Worm (Caenorhabditis elegans) whole organism, late embryonic: Measurements from ENCODE around the gene R02F11.1.

Experiments used
- C08G9.2 ChIP-seq: sonication (generic microtip); optimal IDR thresholded peaks from 2 replicates; lab custom pipeline; 2016; ENCODE audit warnings: mild to moderate bottlenecking, missing genetic modification characterization, moderate library complexity, missing compliant biosample characterization
- C38D4.7 ChIP-seq: fragments of 200-800 bp; sonication (Bioruptor generic); optimal IDR thresholded peaks from 2 replicates; lab custom pipeline; 2018; ENCODE audit warnings: mild to moderate bottlenecking, missing genetic modification characterization, moderate library complexity, missing compliant biosample characterization
- F13H6.1 ChIP-seq: sonication (generic microtip); optimal IDR thresholded peaks from 2 replicates; lab custom pipeline; 2016; ENCODE audit warnings: missing genetic modification characterization, missing compliant biosample characterization
- K02D7.2 ChIP-seq: sonication (generic microtip); optimal IDR thresholded peaks from 2 replicates; lab custom pipeline; 2017; ENCODE audit warnings: mild to moderate bottlenecking, missing genetic modification characterization, missing compliant biosample characterization
- K09A11.1 ChIP-seq: sonication (generic microtip); optimal IDR thresholded peaks from 2 replicates; lab custom pipeline; 2017; ENCODE audit warnings: antibody characterized with exemption, mild to moderate bottlenecking, missing genetic modification characterization, missing compliant biosample characterization; ENCODE audit not compliant: insufficient read depth
- T23F11.4 ChIP-seq: fragments of 200-800 bp; sonication (Bioruptor generic); optimal IDR thresholded peaks from 2 replicates; lab custom pipeline; 2018; ENCODE audit warnings: mild to moderate bottlenecking, missing genetic modification characterization, missing compliant biosample characterization
- Y22D7AL.16 ChIP-seq: sonication (generic microtip); optimal IDR thresholded peaks from 2 replicates; lab custom pipeline; 2016; ENCODE audit warnings: missing genetic modification characterization, missing compliant biosample characterization
- ahr-1 ChIP-seq: sonication (generic microtip); optimal IDR thresholded peaks from 2 replicates; lab custom pipeline; 2016; ENCODE audit warnings: missing genetic modification characterization, missing compliant biosample characterization
- ama-1 ChIP-seq: fragments of 150-350 bp; optimal IDR thresholded peaks from 2 replicates; lab custom pipeline; 2014
- ceh-14 ChIP-seq: sonication (generic microtip); optimal IDR thresholded peaks from 2 replicates; lab custom pipeline; 2016; ENCODE audit warnings: missing genotype, missing genetic modification characterization, missing compliant biosample characterization
- ceh-19 ChIP-seq: fragments of 200-800 bp; sonication (Bioruptor generic); optimal IDR thresholded peaks from 2 replicates; lab custom pipeline; 2018; ENCODE audit warnings: mild to moderate bottlenecking, missing genetic modification characterization, missing compliant biosample characterization
- ceh-2 ChIP-seq: sonication (generic microtip); optimal IDR thresholded peaks from 2 replicates; lab custom pipeline; 2016; ENCODE audit warnings: missing genotype, missing genetic modification characterization, missing compliant biosample characterization
- ceh-22 ChIP-seq: sonication (generic microtip); optimal IDR thresholded peaks from 2 replicates; lab custom pipeline; 2017; ENCODE audit warnings: missing biosample characterization, missing genetic modification characterization
- ceh-30 ChIP-seq: fragments of 150-350 bp; optimal IDR thresholded peaks from 2 replicates; lab custom pipeline; 2014; ENCODE audit warnings: missing biosample characterization, missing genetic modification characterization
- ceh-31 ChIP-seq: sonication (generic microtip); optimal IDR thresholded peaks from 2 replicates; lab custom pipeline; 2016; ENCODE audit warnings: missing genetic modification characterization, missing compliant biosample characterization
- ceh-34 ChIP-seq: sonication (generic microtip); optimal IDR thresholded peaks from 2 replicates; lab custom pipeline; 2016; ENCODE audit warnings: mild to moderate bottlenecking, missing genetic modification characterization, missing compliant biosample characterization
- ceh-45 ChIP-seq: fragments of 200-800 bp; sonication (Bioruptor generic); IDR thresholded peaks from 2 replicates; pipeline ENCODE4 v1.3.6; 2022; ENCODE audit warnings: missing genetic modification reagents, missing genetic modification characterization, missing compliant biosample characterization
- ceh-48 ChIP-seq: sonication (generic microtip); optimal IDR thresholded peaks from 2 replicates; lab custom pipeline; 2016; ENCODE audit warnings: missing genetic modification characterization, inconsistent platforms, missing compliant biosample characterization
- ceh-6 ChIP-seq: fragments of 200-800 bp; sonication (Bioruptor generic); optimal IDR thresholded peaks from 2 replicates; lab custom pipeline; 2018; ENCODE audit warnings: mild to moderate bottlenecking, missing genetic modification characterization, missing compliant biosample characterization
- dmd-4 ChIP-seq: sonication (generic microtip); optimal IDR thresholded peaks from 2 replicates; lab custom pipeline; 2016; ENCODE audit warnings: borderline replicate concordance, missing genetic modification characterization, missing compliant biosample characterization
- elt-4 ChIP-seq: sonication (generic microtip); optimal IDR thresholded peaks from 2 replicates; lab custom pipeline; 2016; ENCODE audit warnings: missing genetic modification characterization, missing compliant biosample characterization
- ets-4 ChIP-seq: sonication (generic microtip); optimal IDR thresholded peaks from 2 replicates; lab custom pipeline; 2016; ENCODE audit warnings: missing genetic modification characterization, missing compliant biosample characterization
- eyg-1 ChIP-seq: sonication (generic microtip); optimal IDR thresholded peaks from 2 replicates; lab custom pipeline; 2016; ENCODE audit warnings: missing genotype, missing genetic modification characterization, missing compliant biosample characterization
- fax-1 ChIP-seq: sonication (generic microtip); optimal IDR thresholded peaks from 2 replicates; lab custom pipeline; 2016; ENCODE audit warnings: missing genotype, missing genetic modification characterization, missing compliant biosample characterization
- fkh-10 ChIP-seq: fragments of 150-350 bp; optimal IDR thresholded peaks from 2 replicates; lab custom pipeline; 2014; ENCODE audit warnings: missing biosample characterization, missing genetic modification reagents, missing genetic modification characterization
- fkh-6 ChIP-seq: sonication (generic microtip); optimal IDR thresholded peaks from 2 replicates; lab custom pipeline; 2016; ENCODE audit warnings: missing genetic modification characterization, missing compliant biosample characterization
- hlh-13 ChIP-seq: fragments of 200-800 bp; sonication (Bioruptor generic); optimal IDR thresholded peaks from 2 replicates; lab custom pipeline; 2018; ENCODE audit warnings: mild to moderate bottlenecking, missing genetic modification characterization, missing compliant biosample characterization
- hlh-15 ChIP-seq: sonication (generic microtip); optimal IDR thresholded peaks from 2 replicates; lab custom pipeline; 2016; ENCODE audit warnings: missing genetic modification characterization, missing compliant biosample characterization
- hlh-30 ChIP-seq: sonication (generic microtip); optimal IDR thresholded peaks from 2 replicates; lab custom pipeline; 2017; ENCODE audit warnings: antibody characterized with exemption, missing genetic modification characterization, missing compliant biosample characterization; ENCODE audit not compliant: insufficient read depth
- hlh-6 ChIP-seq: sonication (generic microtip); optimal IDR thresholded peaks from 2 replicates; lab custom pipeline; 2016; ENCODE audit warnings: missing genotype, missing genetic modification characterization, missing compliant biosample characterization
- hlh-8 ChIP-seq: sonication (generic microtip); optimal IDR thresholded peaks from 2 replicates; lab custom pipeline; 2016; ENCODE audit warnings: missing genotype, missing genetic modification characterization, missing compliant biosample characterization
- lin-11 ChIP-seq: fragments of 200-800 bp; sonication (Bioruptor generic); optimal IDR thresholded peaks from 2 replicates; lab custom pipeline; 2018; ENCODE audit warnings: mild to moderate bottlenecking, missing genetic modification characterization, missing compliant biosample characterization
- madf-2 ChIP-seq: sonication (generic microtip); optimal IDR thresholded peaks from 2 replicates; lab custom pipeline; 2017; ENCODE audit warnings: missing genetic modification characterization, missing compliant biosample characterization
- mec-3 ChIP-seq: sonication (generic microtip); optimal IDR thresholded peaks from 2 replicates; lab custom pipeline; 2016; ENCODE audit warnings: borderline replicate concordance, missing genetic modification characterization, missing compliant biosample characterization
- nfya-1 ChIP-seq: sonication (generic microtip); optimal IDR thresholded peaks from 2 replicates; lab custom pipeline; 2017; ENCODE audit warnings: missing genetic modification characterization, mild to moderate bottlenecking, missing compliant biosample characterization, antibody characterized with exemption, moderate library complexity
- nhr-232 ChIP-seq: sonication (generic microtip); optimal IDR thresholded peaks from 2 replicates; lab custom pipeline; 2016; ENCODE audit warnings: missing genetic modification characterization, missing compliant biosample characterization
- npax-4 ChIP-seq: sonication (generic microtip); optimal IDR thresholded peaks from 2 replicates; lab custom pipeline; 2016; ENCODE audit warnings: missing genetic modification characterization, missing compliant biosample characterization
- odd-2 ChIP-seq: sonication (generic microtip); optimal IDR thresholded peaks from 2 replicates; lab custom pipeline; 2017; ENCODE audit warnings: antibody characterized with exemption, mild to moderate bottlenecking, missing genetic modification characterization, missing compliant biosample characterization
- pat-9 ChIP-seq: fragments of 200-800 bp; sonication (Bioruptor generic); optimal IDR thresholded peaks from 2 replicates; lab custom pipeline; 2018; ENCODE audit warnings: mild to moderate bottlenecking, missing genetic modification characterization, moderate library complexity, missing compliant biosample characterization
- pax-1 ChIP-seq: fragments of 150-350 bp; optimal IDR thresholded peaks from 2 replicates; lab custom pipeline; 2014; ENCODE audit warnings: missing biosample characterization, missing genetic modification characterization
- pha-4 ChIP-seq: fragments of 150-350 bp; optimal IDR thresholded peaks from 2 replicates; lab custom pipeline; 2018; ENCODE audit warnings: missing biosample characterization, missing genetic modification reagents, missing genetic modification characterization
- pqm-1 ChIP-seq: sonication (generic microtip); optimal IDR thresholded peaks from 2 replicates; lab custom pipeline; 2016; ENCODE audit warnings: missing genetic modification characterization, missing compliant biosample characterization
- pros-1 ChIP-seq: fragments of 150-350 bp; optimal IDR thresholded peaks from 2 replicates; lab custom pipeline; 2014; ENCODE audit warnings: missing biosample characterization, missing genetic modification reagents, missing genetic modification characterization
- ref-2 ChIP-seq: sonication (generic microtip); optimal IDR thresholded peaks from 2 replicates; lab custom pipeline; 2016; ENCODE audit warnings: missing genetic modification characterization, missing compliant biosample characterization
- rnt-1 ChIP-seq: sonication (generic microtip); optimal IDR thresholded peaks from 2 replicates; lab custom pipeline; 2016; ENCODE audit warnings: missing genetic modification characterization, missing compliant biosample characterization
- sox-2 ChIP-seq: fragments of 200-800 bp; sonication (Bioruptor generic); IDR thresholded peaks from 2 replicates; pipeline ENCODE4 v1.3.6; 2022; ENCODE audit warnings: missing genetic modification reagents, missing genetic modification characterization, missing compliant biosample characterization
- syd-9 ChIP-seq: sonication (generic microtip); optimal IDR thresholded peaks from 2 replicates; lab custom pipeline; 2016; ENCODE audit warnings: mild to moderate bottlenecking, missing genetic modification characterization, moderate library complexity, missing compliant biosample characterization
- tbx-2 ChIP-seq: sonication (generic microtip); optimal IDR thresholded peaks from 2 replicates; lab custom pipeline; 2016; ENCODE audit warnings: missing genetic modification characterization, missing compliant biosample characterization
- tbx-7 ChIP-seq: sonication (generic microtip); optimal IDR thresholded peaks from 2 replicates; lab custom pipeline; 2016; ENCODE audit warnings: missing genotype, missing genetic modification characterization, missing compliant biosample characterization
- ttx-3 ChIP-seq: sonication (generic microtip); optimal IDR thresholded peaks from 2 replicates; lab custom pipeline; 2016; ENCODE audit warnings: missing genetic modification reagents, missing genetic modification characterization, missing compliant biosample characterization
- unc-3 ChIP-seq, 2 experiments: fragments of 200-800 bp in 1 of 2; sonication (Bioruptor generic) in 1 of 2; sonication (generic microtip) in 1 of 2; conservative IDR thresholded peaks in 1 of 2; optimal IDR thresholded peaks in 1 of 2; 2 replicates each; pipeline versions ENCODE4 v1.3.6 to Lab custom; 2016 to 2022; ENCODE audit warnings: missing compliant biosample characterization in 2 of 2, missing genetic modification characterization in 2 of 2, missing genetic modification reagents in 1 of 2
- unc-42 ChIP-seq: sonication (generic microtip); optimal IDR thresholded peaks from 2 replicates; lab custom pipeline; 2016; ENCODE audit warnings: missing genotype, missing genetic modification characterization, missing compliant biosample characterization
- unc-55 ChIP-seq: sonication (generic microtip); optimal IDR thresholded peaks from 2 replicates; lab custom pipeline; 2017; ENCODE audit warnings: missing biosample characterization, missing genetic modification reagents, missing genetic modification characterization
- ztf-16 ChIP-seq: sonication (generic microtip); optimal IDR thresholded peaks from 2 replicates; lab custom pipeline; 2017; ENCODE audit warnings: missing genetic modification characterization, missing compliant biosample characterization

The R02F11.1 gene

DNA sequence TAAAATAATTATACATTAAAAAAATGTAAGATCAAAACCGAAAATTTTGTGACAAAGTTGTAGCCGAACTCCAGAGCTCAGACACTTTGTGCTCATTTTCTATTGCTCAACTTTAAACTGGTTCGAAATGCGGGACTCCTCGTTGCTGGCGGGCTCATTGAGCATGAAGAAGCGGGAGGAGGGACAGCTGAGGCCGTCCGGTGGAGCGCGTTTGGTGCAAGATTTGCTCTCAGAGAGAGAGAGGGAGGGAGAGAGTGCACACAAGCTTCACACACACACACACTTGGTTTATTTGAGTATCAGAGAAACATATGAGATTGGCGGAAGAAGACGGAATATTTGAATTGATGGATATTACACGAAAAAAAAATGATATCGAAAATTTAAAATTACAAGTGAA is 9.8 kb downstream of the R02F11.1 start:
- TF ChIP-seq hlh-30 (tag; lab: Kevin White, UChicago): no peak
- no peak for TF ChIP-seq npax-4 (tag; lab: Kevin White, UChicago)
- TF ChIP-seq ceh-30 (tag; lab: Kevin White, UChicago): no peak
- no peak for TF ChIP-seq ceh-6 (GFP tag; lab: Kevin White, UChicago)
- no peak for TF ChIP-seq mec-3 (tag; lab: Kevin White, UChicago)
- no peak for TF ChIP-seq pqm-1
- peak; percentile 29 for TF ChIP-seq ceh-34 (tag; lab: Kevin White, UChicago)
- TF ChIP-seq eyg-1 (tag; lab: Kevin White, UChicago): no peak
- no peak for TF ChIP-seq sox-2 (GFP tag; lab: Robert Waterston, UW)
- peak; percentile 24 for TF ChIP-seq unc-42
- no peak for TF ChIP-seq syd-9 (tag; lab: Kevin White, UChicago)
- TF ChIP-seq tbx-2: peak; percentile 40
- TF ChIP-seq fkh-10 (GFP tag; lab: Kevin White, UChicago): no peak
- no peak for TF ChIP-seq Y22D7AL.16 (tag; lab: Kevin White, UChicago)
- no peak for TF ChIP-seq elt-4 (tag; lab: Kevin White, UChicago)
- TF ChIP-seq ceh-22 (tag; lab: Kevin White, UChicago): no peak
- TF ChIP-seq tbx-7 (tag; lab: Kevin White, UChicago): no peak
- TF ChIP-seq F13H6.1: no peak
- peak; percentile 43 for TF ChIP-seq unc-55
- no peak for TF ChIP-seq K02D7.2 (tag; lab: Kevin White, UChicago)
- no peak for TF ChIP-seq ama-1 (lab: Kevin White, UChicago)
- no peak for TF ChIP-seq C38D4.7 (GFP tag; lab: Kevin White, UChicago)
- TF ChIP-seq ahr-1 (tag; lab: Kevin White, UChicago): no peak
- no peak for TF ChIP-seq K09A11.1 (tag; lab: Kevin White, UChicago)
- no peak for TF ChIP-seq hlh-15 (tag; lab: Kevin White, UChicago)
- no peak for TF ChIP-seq ceh-48
- no peak for TF ChIP-seq fax-1 (tag; lab: Kevin White, UChicago)
- no peak for TF ChIP-seq ceh-14
- peak; percentile 43 for TF ChIP-seq pros-1
- TF ChIP-seq ztf-16 (tag; lab: Kevin White, UChicago): no peak
- TF ChIP-seq ceh-19 (GFP tag; lab: Kevin White, UChicago): peak; percentile 31
- TF ChIP-seq madf-2 (tag; lab: Kevin White, UChicago): no peak
- no peak for TF ChIP-seq hlh-6 (tag; lab: Kevin White, UChicago)
- TF ChIP-seq unc-3 (GFP tag; conservative IDR thresholded peaks at IDR 0.05; lab: Robert Waterston, UW): no peak
- TF ChIP-seq unc-3 (tag; optimal IDR thresholded peaks at IDR 0.05; lab: Kevin White, UChicago): no peak
- TF ChIP-seq odd-2 (tag; lab: Kevin White, UChicago): no peak
- TF ChIP-seq fkh-6 (tag; lab: Kevin White, UChicago): no peak
- TF ChIP-seq ref-2: no peak
- TF ChIP-seq dmd-4 (tag; lab: Kevin White, UChicago): no peak
- no peak for TF ChIP-seq lin-11 (tag; lab: Kevin White, UChicago)
- TF ChIP-seq nfya-1 (tag; lab: Kevin White, UChicago): peak; percentile 56
- peak; percentile 57 for TF ChIP-seq ceh-31 (tag; lab: Kevin White, UChicago)
- TF ChIP-seq hlh-8 (tag; lab: Kevin White, UChicago): peak; percentile 4
- TF ChIP-seq pha-4 (tag; lab: Kevin White, UChicago): no peak
- TF ChIP-seq T23F11.4: no peak
- TF ChIP-seq ceh-45: no peak
- TF ChIP-seq ets-4 (tag; lab: Kevin White, UChicago): no peak
- no peak for TF ChIP-seq ttx-3
- no peak for TF ChIP-seq nhr-232 (tag; lab: Kevin White, UChicago)
- no peak for TF ChIP-seq pax-1
- TF ChIP-seq rnt-1 (tag; lab: Kevin White, UChicago): no peak
- no peak for TF ChIP-seq pat-9 (tag; lab: Kevin White, UChicago)
- TF ChIP-seq C08G9.2 (tag; lab: Kevin White, UChicago): no peak
- no peak for TF ChIP-seq hlh-13 (GFP tag; lab: Kevin White, UChicago)
- TF ChIP-seq ceh-2 (tag; lab: Kevin White, UChicago): peak; percentile 26
